Worm (Caenorhabditis elegans): ENCODE measurements around the gene kdin-1.
A peak's percentile ranks its signal among the peaks of the same experiment; 100 is the strongest.

The kdin-1 gene

DNA sequence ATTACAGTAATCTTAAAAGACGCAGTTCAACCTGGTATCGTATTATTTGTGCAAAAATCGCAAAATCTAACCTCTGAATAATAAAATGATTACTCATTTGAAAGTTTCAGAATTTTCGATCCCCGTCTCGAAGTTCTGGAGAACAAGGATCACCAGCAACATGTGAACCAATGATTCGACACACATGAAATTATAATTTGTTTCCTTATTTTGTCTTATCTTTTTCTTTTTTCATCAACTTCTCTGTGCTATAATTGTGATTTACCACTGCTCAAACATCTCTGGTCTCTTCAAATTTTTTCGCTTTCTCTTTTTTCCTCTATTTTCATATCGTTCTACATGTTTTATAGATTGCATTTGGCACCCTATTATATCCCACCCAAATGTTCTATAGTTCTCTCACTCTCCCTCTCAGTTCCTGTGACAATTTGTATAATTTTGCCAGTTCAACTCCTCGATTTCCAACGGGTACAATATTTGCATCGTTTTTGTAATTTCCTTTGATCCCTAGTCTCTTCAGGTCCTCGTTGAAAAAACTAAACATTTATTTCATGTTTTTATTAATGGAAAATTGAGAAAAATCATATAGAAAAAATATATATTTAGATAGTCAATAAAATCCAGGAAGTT, 24.6 kb downstream of the kdin-1 start (continued):
- TF ChIP-seq hpl-2 (GFP tag; optimal IDR thresholded peaks at IDR 0.05) = no peak
- no peak for TF ChIP-seq xbp-1 (tag; optimal IDR thresholded peaks at IDR 0.05)
- TF ChIP-seq mab-9 (GFP tag; IDR thresholded peaks at IDR 0.05) = no peak
- no peak for TF ChIP-seq mef-2 (tag; optimal IDR thresholded peaks at IDR 0.05)
- TF ChIP-seq nhr-20 (tag; optimal IDR thresholded peaks at IDR 0.05) = peak; percentile 7
- TF ChIP-seq aly-2 (tag; optimal IDR thresholded peaks at IDR 0.05) = no peak
- peak; percentile 35 for TF ChIP-seq rnt-1 (tag; optimal IDR thresholded peaks at IDR 0.05)
- peak; percentile 2 for TF ChIP-seq nhr-11 (tag; optimal IDR thresholded peaks at IDR 0.05)
- no peak for TF ChIP-seq irx-1 (tag; optimal IDR thresholded peaks at IDR 0.05)

DNA sequence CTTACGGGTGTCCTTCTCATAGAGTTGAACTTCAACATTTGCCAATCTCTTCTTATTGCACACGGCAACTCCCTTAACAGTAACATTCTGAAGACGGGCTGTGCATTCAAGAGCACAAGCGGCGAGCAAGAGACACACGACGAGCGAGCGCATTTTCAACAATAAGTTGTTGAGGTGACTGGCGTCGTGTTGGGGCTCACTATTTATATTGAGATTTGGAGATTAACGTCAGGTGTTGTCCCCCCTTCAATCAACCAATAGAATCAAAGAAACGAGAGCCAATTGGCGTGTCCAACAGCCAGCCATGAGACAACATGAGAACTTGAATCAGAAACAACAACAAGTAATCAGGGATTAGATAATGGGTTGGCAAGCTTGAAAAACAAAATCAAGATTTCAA, 25.5 kb downstream of the kdin-1 start, which contains the start of gene ttr-16:
Gene ttr-16 (minus strand): TSS at position 176 of the 400 bp plus-strand sequence.
- TF ChIP-seq swsn-7 (tag; optimal IDR thresholded peaks at IDR 0.05) (peak; percentile 43), lsy-2 (tag; optimal IDR thresholded peaks at IDR 0.05) (peak in 1 of 2 experiments; percentile 52), snpc-4 (tag; optimal IDR thresholded peaks at IDR 0.05) (no peak), irx-1 (tag; optimal IDR thresholded peaks at IDR 0.05) (no peak), snu-23 (GFP tag; optimal IDR thresholded peaks at IDR 0.05) (peak; percentile 50), ztf-4 (tag; optimal IDR thresholded peaks at IDR 0.05) (peak; percentile 21), lin-14 (GFP tag; optimal IDR thresholded peaks at IDR 0.05) (peak; percentile 63), nhr-19 (GFP tag; conservative IDR thresholded peaks at IDR 0.05) (peak; percentile 51), lin-39 (tag; optimal IDR thresholded peaks at IDR 0.05) (peak; percentile 34), fkh-4 (tag; optimal IDR thresholded peaks at IDR 0.05; ENCODE audit: borderline replicate concordance) (no peak), dpl-1 (GFP tag; optimal IDR thresholded peaks at IDR 0.05) (no peak), mab-9 (GFP tag; IDR thresholded peaks at IDR 0.05) (no peak), fos-1 (tag; optimal IDR thresholded peaks at IDR 0.05) (no peak), nhr-28 (tag; optimal IDR thresholded peaks at IDR 0.05) (no peak), mdl-1 (tag; optimal IDR thresholded peaks at IDR 0.05) (peak in 1 of 2 experiments; percentile 0), nhr-20 (tag; optimal IDR thresholded peaks at IDR 0.05) (peak; percentile 11), nhr-76 (tag; optimal IDR thresholded peaks at IDR 0.05) (no peak), ceh-90 (tag; optimal IDR thresholded peaks at IDR 0.05) (no peak), sptf-1 (tag; optimal IDR thresholded peaks at IDR 0.05) (no peak), vab-15 (tag; optimal IDR thresholded peaks at IDR 0.05) (no peak), jun-1 (tag; optimal IDR thresholded peaks at IDR 0.05) (no peak), nhr-77 (tag; optimal IDR thresholded peaks at IDR 0.05) (no peak), isw-1 (GFP tag; IDR thresholded peaks at IDR 0.05) (no peak), ceh-88 (GFP tag; IDR thresholded peaks at IDR 0.05) (no peak), unc-98 (GFP tag; IDR thresholded peaks at IDR 0.05) (no peak), zip-4 (GFP tag; optimal IDR thresholded peaks at IDR 0.05) (no peak), nhr-12 (tag; optimal IDR thresholded peaks at IDR 0.05) (no peak), ama-1 (optimal IDR thresholded peaks at IDR 0.05) (peak; percentile 87), egl-27 (tag; optimal IDR thresholded peaks at IDR 0.05) (no peak), fkh-10 (GFP tag; optimal IDR thresholded peaks at IDR 0.05) (no peak), hlh-17 (GFP tag; optimal IDR thresholded peaks at IDR 0.05; ENCODE audit: borderline replicate concordance) (no peak), nhr-47 (tag; optimal IDR thresholded peaks at IDR 0.05) (peak; percentile 31), rnt-1 (tag; optimal IDR thresholded peaks at IDR 0.05) (peak; percentile 85), ces-1 (GFP tag; optimal IDR thresholded peaks at IDR 0.05) (no peak), zag-1 (tag; optimal IDR thresholded peaks at IDR 0.05) (no peak), Y116A8C.19 (tag; optimal IDR thresholded peaks at IDR 0.05; ENCODE audit: borderline replicate concordance) (no peak), hpl-2 (GFP tag; optimal IDR thresholded peaks at IDR 0.05) (no peak), efl-3 (GFP tag; optimal IDR thresholded peaks at IDR 0.05) (no peak), alr-1 (tag; optimal IDR thresholded peaks at IDR 0.05; ENCODE audit: borderline replicate concordance) (no peak), grh-1 (GFP tag; IDR thresholded peaks at IDR 0.05) (no peak), efl-1 (optimal IDR thresholded peaks at IDR 0.05) (peak in 1 of 2 experiments; percentile 10), efl-1 (GFP tag; optimal IDR thresholded peaks at IDR 0.05 in 1 of 2) (no peak), xbp-1 (tag; optimal IDR thresholded peaks at IDR 0.05) (peak; percentile 23), pag-3 (tag; optimal IDR thresholded peaks at IDR 0.05; ENCODE audit: borderline replicate concordance, insufficient read depth) (no peak), elt-2 (tag; optimal IDR thresholded peaks at IDR 0.05) (no peak), nhr-71 (tag; optimal IDR thresholded peaks at IDR 0.05) (peak; percentile 80), mef-2 (tag; optimal IDR thresholded peaks at IDR 0.05) (no peak), lin-13 (GFP tag; optimal IDR thresholded peaks at IDR 0.05) (no peak)

Measured in whole organism, L1 larva.